Fruit fly (Drosophila melanogaster): ENCODE data around the gene CG12321.

CG12321 gene

dm6 chr3R:18157459-18157858, 31.0 kb downstream of the CG12321 start (continued):
- TF ChIP-seq ss (GFP tag; optimal IDR thresholded peaks at IDR 0.05): peak; percentile 6 to 34
- no peak for TF ChIP-seq fkh (GFP tag; optimal IDR thresholded peaks at IDR 0.05)
- peak; percentile 89 for TF ChIP-seq Eip78C (GFP tag)
- TF ChIP-seq Ets96B (tag; optimal IDR thresholded peaks at IDR 0.05): peak; percentile 26
- TF ChIP-seq CG6792 (GFP tag; optimal IDR thresholded peaks at IDR 0.05): peak; percentile 44
- TF ChIP-seq lz (GFP tag; optimal IDR thresholded peaks at IDR 0.05): peak; percentile 60
- TF ChIP-seq esn (GFP tag; optimal IDR thresholded peaks at IDR 0.05): peak; percentile 74

dm6 chr3R:18156608-18157007, 31.9 kb downstream of the CG12321 start:
- no peak for TF ChIP-seq CG6163 (GFP tag; IDR thresholded peaks at IDR 0.05)
- no peak for TF ChIP-seq CG8119 (GFP tag; IDR thresholded peaks at IDR 0.05)
- TF ChIP-seq fkh (GFP tag; optimal IDR thresholded peaks at IDR 0.05): no peak
- no peak for TF ChIP-seq CG3032 (tag; optimal IDR thresholded peaks at IDR 0.05)
- TF ChIP-seq dac (GFP tag; optimal IDR thresholded peaks at IDR 0.05): no peak
- TF ChIP-seq achi (GFP tag; optimal IDR thresholded peaks at IDR 0.05): no peak
- TF ChIP-seq ss (GFP tag; optimal IDR thresholded peaks at IDR 0.05): no peak
- TF ChIP-seq spab (GFP tag; optimal IDR thresholded peaks at IDR 0.05): no peak
- no peak for TF ChIP-seq CG6854 (GFP tag; optimal IDR thresholded peaks at IDR 0.05)
- no peak for TF ChIP-seq Eip93F (GFP tag; optimal IDR thresholded peaks at IDR 0.05)
- no peak for TF ChIP-seq Hr38 (GFP tag; optimal IDR thresholded peaks at IDR 0.05)
- no peak for TF ChIP-seq salr (GFP tag; optimal IDR thresholded peaks at IDR 0.05)
- TF ChIP-seq Sox14 (GFP tag; optimal IDR thresholded peaks at IDR 0.05): no peak
- no peak for TF ChIP-seq CG34406 (GFP tag; optimal IDR thresholded peaks at IDR 0.05)
- no peak for TF ChIP-seq esn (GFP tag; optimal IDR thresholded peaks at IDR 0.05)
- TF ChIP-seq pdm3 (GFP tag; optimal IDR thresholded peaks at IDR 0.05): no peak
- no peak for TF ChIP-seq OdsH (GFP tag; optimal IDR thresholded peaks at IDR 0.05)

dm6 chr3R:18153698-18154097, 34.8 kb downstream of the CG12321 start:
- TF ChIP-seq CG8119 (GFP tag; IDR thresholded peaks at IDR 0.05): no peak
- TF ChIP-seq CG6163 (GFP tag; IDR thresholded peaks at IDR 0.05): 0 out of 3 replicates have a peak, but pooled peaks have one; percentile 30
- peak in 1 of 2 experiments; percentile 57 for TF ChIP-seq ss (GFP tag; optimal IDR thresholded peaks at IDR 0.05)
- TF ChIP-seq CG15336 (GFP tag; IDR thresholded peaks at IDR 0.05): 0 out of 2 replicates have a peak, but pooled peaks have one; percentile 31

dm6 chr3R:18151820-18152219, 36.7 kb downstream of the CG12321 start, which contains the start of gene CG14316:
Gene CG14316, plus strand, starts transcription at chr3R:18152120.
- TF ChIP-seq CG34406 (GFP tag; optimal IDR thresholded peaks at IDR 0.05): no peak
- TF ChIP-seq vri (GFP tag; optimal IDR thresholded peaks at IDR 0.05): no peak
- TF ChIP-seq CG32006 (GFP tag; optimal IDR thresholded peaks at IDR 0.05): no peak
- no peak for TF ChIP-seq Smox (GFP tag; optimal IDR thresholded peaks at IDR 0.05)
- no peak for TF ChIP-seq CG9139 (GFP tag; optimal IDR thresholded peaks at IDR 0.05)
- TF ChIP-seq CG6854 (GFP tag; optimal IDR thresholded peaks at IDR 0.05): no peak
- TF ChIP-seq topi (GFP tag; optimal IDR thresholded peaks at IDR 0.05): no peak
- TF ChIP-seq Blimp-1 (GFP tag; optimal IDR thresholded peaks at IDR 0.05): no peak
- no peak for TF ChIP-seq Sox102F (GFP tag; optimal IDR thresholded peaks at IDR 0.05)
- no peak for TF ChIP-seq salr (GFP tag; optimal IDR thresholded peaks at IDR 0.05)
- TF ChIP-seq Eip93F (GFP tag; optimal IDR thresholded peaks at IDR 0.05): no peak
- TF ChIP-seq lz (GFP tag; optimal IDR thresholded peaks at IDR 0.05): no peak
- no peak for TF ChIP-seq net (GFP tag; optimal IDR thresholded peaks at IDR 0.05)
- TF ChIP-seq CG10669 (GFP tag; optimal IDR thresholded peaks at IDR 0.05): no peak
- no peak for TF ChIP-seq Sox15 (GFP tag; optimal IDR thresholded peaks at IDR 0.05)
- TF ChIP-seq CG15336 (GFP tag; IDR thresholded peaks at IDR 0.05): no peak
- TF ChIP-seq ss (GFP tag; optimal IDR thresholded peaks at IDR 0.05): no peak
- no peak for TF ChIP-seq CG11294 (GFP tag; IDR thresholded peaks at IDR 0.05)
- no peak for TF ChIP-seq spab (GFP tag; optimal IDR thresholded peaks at IDR 0.05)

- peak; percentile 1 for TF ChIP-seq CG8632 (GFP tag; optimal IDR thresholded peaks at IDR 0.05)
- peak; percentile 28 for TF ChIP-seq Lpt (GFP tag; optimal IDR thresholded peaks at IDR 0.05)
- TF ChIP-seq CG8119 (GFP tag; IDR thresholded peaks at IDR 0.05): peak; percentile 56; the same call in 1 of the 3 replicates
- TF ChIP-seq net (GFP tag; optimal IDR thresholded peaks at IDR 0.05): no peak
- TF ChIP-seq CG16779 (tag; optimal IDR thresholded peaks at IDR 0.05): peak; percentile 4
- peak; percentile 29 for TF ChIP-seq CG3032 (tag; optimal IDR thresholded peaks at IDR 0.05)
- peak; percentile 6 for TF ChIP-seq CG34406 (GFP tag; optimal IDR thresholded peaks at IDR 0.05)
- TF ChIP-seq fkh (GFP tag; optimal IDR thresholded peaks at IDR 0.05): no peak
- TF ChIP-seq fd59A (GFP tag; optimal IDR thresholded peaks at IDR 0.05): peak; percentile 1
- no peak for TF ChIP-seq CG3919 (GFP tag; optimal IDR thresholded peaks at IDR 0.05)
- TF ChIP-seq dsx (GFP tag; optimal IDR thresholded peaks at IDR 0.05; ENCODE audit: poor library complexity, severe bottlenecking): peak; percentile 46
- no peak for TF ChIP-seq CG6792 (GFP tag; optimal IDR thresholded peaks at IDR 0.05)
- TF ChIP-seq Eip75B (GFP tag; optimal IDR thresholded peaks at IDR 0.05): no peak
- peak; percentile 72 for TF ChIP-seq CG6808 (GFP tag; optimal IDR thresholded peaks at IDR 0.05)
- peak; percentile 83 for TF ChIP-seq CG9139 (GFP tag; optimal IDR thresholded peaks at IDR 0.05)
- TF ChIP-seq lz (GFP tag; optimal IDR thresholded peaks at IDR 0.05): no peak
- peak; percentile 4 for TF ChIP-seq CG1621 (tag; optimal IDR thresholded peaks at IDR 0.05)
- TF ChIP-seq CG6163 (GFP tag; IDR thresholded peaks at IDR 0.05): peak; percentile 82
- peak; percentile 54 for TF ChIP-seq Eip78C (GFP tag)
Measured at dm6 chr3R:18146629-18147028, 41.9 kb downstream of the CG12321 start.
